Fruit fly (Drosophila melanogaster): ENCODE results near the gene Spn28Da.

- TF ChIP-seq CG8478 (optimal IDR thresholded peaks at IDR 0.05) = no peak
- no peak for TF ChIP-seq CTCF (optimal IDR thresholded peaks at IDR 0.05)
Measured at dm6 chr2L:7850406-7850805, 38.5 kb downstream of the Spn28Da start.

Data from S2 (cell line).